Fruit fly (Drosophila melanogaster) Kc167 (cell line): Measurements from ENCODE around the gene CG13813.

Source experiments
- Myc ChIP-seq: fragments of >200 bp; optimal IDR thresholded peaks from 2 replicates; lab custom pipeline; 2017; ENCODE audit warnings: missing external identifiers
- Sin3A ChIP-seq: fragments of >200 bp; optimal IDR thresholded peaks from 2 replicates; lab custom pipeline; 2018; ENCODE audit warnings: missing external identifiers
- h ChIP-seq: fragments of >200 bp; optimal IDR thresholded peaks from 3 replicates; lab custom pipeline; 2018; ENCODE audit warnings: missing external identifiers
- insv ChIP-seq: fragments of >200 bp; optimal IDR thresholded peaks from 3 replicates; lab custom pipeline; 2018; ENCODE audit warnings: missing external identifiers
- psq ChIP-seq: fragments of >200 bp; optimal IDR thresholded peaks from 2 replicates; lab custom pipeline; 2017; ENCODE audit warnings: missing external identifiers
- ttk ChIP-seq: sonication (Bioruptor generic); optimal IDR thresholded peaks from 2 replicates; lab custom pipeline; 2017; ENCODE audit warnings: missing external identifiers

CG13813 gene

dm6 chr3L:20209092-20209491 is 22.4 kb upstream of the CG13813 start:
- TF ChIP-seq Sin3A (lab: Kevin White, UChicago) (no peak), insv (lab: Kevin White, UChicago) (no peak), Myc (lab: Kevin White, UChicago) (no peak), ttk (no peak), h (lab: Kevin White, UChicago) (no peak), psq (no peak)

- TF ChIP-seq h (lab: Kevin White, UChicago) (no peak), Sin3A (lab: Kevin White, UChicago) (no peak), psq (no peak), Myc (lab: Kevin White, UChicago) (no peak), insv (lab: Kevin White, UChicago) (no peak), ttk (no peak)
Measured at dm6 chr3L:20209896-20210295, 21.6 kb upstream of the CG13813 start.

DNA sequence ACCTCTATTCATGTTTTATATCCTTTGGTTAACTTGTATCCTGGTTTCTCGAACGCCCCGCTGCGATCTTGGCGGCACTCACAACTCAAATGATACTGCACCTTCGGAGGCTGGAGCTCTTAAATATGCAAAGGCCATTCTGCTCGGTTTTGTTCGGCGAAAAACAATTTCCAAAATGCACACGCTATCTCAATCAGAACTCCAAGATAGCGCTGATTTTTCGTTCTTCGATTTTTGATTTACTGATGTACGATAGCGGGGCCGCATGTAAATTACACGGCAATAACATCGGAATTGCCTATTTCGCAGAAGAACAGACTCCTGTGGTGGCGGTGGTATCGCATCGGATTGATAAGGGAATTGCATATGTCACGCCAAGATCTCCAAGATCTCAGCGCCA is 19.4 kb upstream of the CG13813 start, which contains the start of gene CG7017:
Gene CG7017 (minus strand): TSS at position 101 of the 400 bp plus-strand sequence.
- TF ChIP-seq psq (no peak), Sin3A (lab: Kevin White, UChicago) (no peak), insv (lab: Kevin White, UChicago) (no peak), ttk (no peak), Myc (lab: Kevin White, UChicago) (no peak), h (lab: Kevin White, UChicago) (no peak)

DNA sequence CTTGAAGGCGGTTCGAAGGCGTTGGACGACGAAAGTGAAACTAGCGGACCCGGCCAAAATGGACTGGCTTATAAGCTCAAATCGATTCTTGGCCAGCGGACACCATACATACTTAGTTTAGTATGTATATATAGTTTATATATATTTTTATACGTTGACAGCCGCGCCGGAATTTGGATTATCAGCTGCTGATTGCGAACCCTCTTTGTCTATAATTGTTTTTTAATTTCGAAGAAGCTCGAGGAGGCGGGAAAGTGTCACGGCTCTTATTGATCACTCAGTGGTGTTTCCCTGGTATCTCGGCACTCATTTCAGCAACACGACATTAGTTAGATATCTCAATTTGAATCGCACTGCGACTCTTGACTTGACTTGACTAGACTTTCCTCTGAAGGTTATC is 11.1 kb upstream of the CG13813 start, which contains the start of gene CG6933:
Gene CG6933 (minus strand): TSS at position 47 of the 400 bp plus-strand sequence.
- no peak for TF ChIP-seq Sin3A (lab: Kevin White, UChicago)
- no peak for TF ChIP-seq ttk
- no peak for TF ChIP-seq insv (lab: Kevin White, UChicago)
- no peak for TF ChIP-seq Myc (lab: Kevin White, UChicago)
- no peak for TF ChIP-seq h (lab: Kevin White, UChicago)
- TF ChIP-seq psq: no peak

DNA sequence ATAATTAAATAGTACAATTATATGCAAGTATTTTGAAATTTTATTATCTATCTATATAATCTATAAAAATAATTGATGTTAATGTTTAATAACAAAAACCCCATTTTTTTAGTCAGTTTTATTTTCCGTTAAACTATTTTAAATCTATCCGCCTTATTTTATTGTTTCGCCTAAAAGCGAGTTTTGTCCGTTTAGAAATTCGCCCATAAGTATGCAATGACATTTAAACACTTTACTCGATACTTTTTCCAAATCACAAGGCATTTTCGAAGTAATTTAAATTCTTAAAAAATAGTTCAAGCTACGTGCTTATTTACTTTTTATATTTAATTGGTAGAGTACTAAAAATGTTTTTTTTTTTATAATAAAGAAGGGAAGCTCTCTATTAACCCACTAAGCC is 10.6 kb upstream of the CG13813 start:
- TF ChIP-seq ttk (no peak), Myc (lab: Kevin White, UChicago) (no peak), psq (no peak), insv (lab: Kevin White, UChicago) (no peak), Sin3A (lab: Kevin White, UChicago) (no peak), h (lab: Kevin White, UChicago) (no peak)

dm6 chr3L:20221412-20221864 is 10.0 kb upstream of the CG13813 start, which contains the start of gene CG17145:
Gene CG17145 (plus strand): TSS chr3L:20221814.
- TF ChIP-seq insv (lab: Kevin White, UChicago) (no peak), h (lab: Kevin White, UChicago) (no peak), Sin3A (lab: Kevin White, UChicago) (no peak), Myc (lab: Kevin White, UChicago) (no peak), ttk (no peak), psq (no peak)

DNA sequence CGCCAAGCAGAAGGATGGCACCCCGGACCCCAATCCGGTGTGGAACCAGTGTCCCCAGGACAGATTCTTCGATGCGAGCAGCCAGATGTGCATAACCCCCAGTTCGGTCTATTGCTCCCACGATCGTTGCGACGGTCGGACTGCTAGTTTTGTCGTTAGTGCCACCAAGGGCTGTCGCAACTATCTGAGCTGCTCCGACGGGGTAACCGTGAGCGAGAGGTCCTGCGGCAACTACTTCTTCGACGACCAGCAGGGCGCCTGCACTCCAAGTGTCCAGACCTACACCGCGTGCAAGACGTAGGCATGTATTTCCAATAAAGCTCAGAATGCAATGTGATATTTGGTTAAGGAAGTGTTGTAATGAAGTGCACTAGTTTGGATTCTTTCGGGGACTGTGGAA is 8.9 kb upstream of the CG13813 start:
- no peak for TF ChIP-seq Sin3A (lab: Kevin White, UChicago)
- TF ChIP-seq Myc (lab: Kevin White, UChicago): no peak
- no peak for TF ChIP-seq ttk
- TF ChIP-seq psq: no peak
- TF ChIP-seq insv (lab: Kevin White, UChicago): no peak
- TF ChIP-seq h (lab: Kevin White, UChicago): no peak

dm6 chr3L:20223398-20223951 is 8.0 kb upstream of the CG13813 start, which contains the start of gene CG17147:
Gene CG17147 (plus strand): TSS chr3L:20223932.
- no peak for TF ChIP-seq h (lab: Kevin White, UChicago)
- no peak for TF ChIP-seq insv (lab: Kevin White, UChicago)
- no peak for TF ChIP-seq Sin3A (lab: Kevin White, UChicago)
- TF ChIP-seq psq: no peak
- no peak for TF ChIP-seq Myc (lab: Kevin White, UChicago)
- no peak for TF ChIP-seq ttk

DNA sequence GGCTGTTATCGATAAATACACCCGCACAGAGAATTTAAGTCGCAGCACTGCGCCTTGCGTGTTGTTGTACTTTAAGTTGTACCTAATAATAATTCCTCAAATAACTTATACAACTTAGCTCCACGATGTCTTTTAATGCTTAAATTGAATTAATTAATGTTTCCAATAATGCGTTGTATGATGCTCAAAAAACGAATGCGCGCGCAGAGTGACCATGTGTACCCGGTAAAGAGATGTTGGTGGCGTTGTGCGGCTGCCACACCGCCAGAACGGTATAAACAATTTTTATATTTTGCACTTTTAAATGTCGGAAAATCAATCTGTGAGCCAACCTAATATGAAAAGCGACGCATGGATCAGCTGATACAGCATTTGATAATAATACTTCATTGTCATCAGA is 5.3 kb upstream of the CG13813 start:
- no peak for TF ChIP-seq psq
- no peak for TF ChIP-seq ttk
- TF ChIP-seq h (lab: Kevin White, UChicago): no peak
- no peak for TF ChIP-seq Sin3A (lab: Kevin White, UChicago)
- TF ChIP-seq Myc (lab: Kevin White, UChicago): no peak
- TF ChIP-seq insv (lab: Kevin White, UChicago): no peak

dm6 chr3L:20230178-20230775 is 1.2 kb upstream of the CG13813 start:
- no peak for TF ChIP-seq Myc (lab: Kevin White, UChicago)
- no peak for TF ChIP-seq psq
- no peak for TF ChIP-seq h (lab: Kevin White, UChicago)
- TF ChIP-seq insv (lab: Kevin White, UChicago): no peak
- TF ChIP-seq ttk: no peak

DNA sequence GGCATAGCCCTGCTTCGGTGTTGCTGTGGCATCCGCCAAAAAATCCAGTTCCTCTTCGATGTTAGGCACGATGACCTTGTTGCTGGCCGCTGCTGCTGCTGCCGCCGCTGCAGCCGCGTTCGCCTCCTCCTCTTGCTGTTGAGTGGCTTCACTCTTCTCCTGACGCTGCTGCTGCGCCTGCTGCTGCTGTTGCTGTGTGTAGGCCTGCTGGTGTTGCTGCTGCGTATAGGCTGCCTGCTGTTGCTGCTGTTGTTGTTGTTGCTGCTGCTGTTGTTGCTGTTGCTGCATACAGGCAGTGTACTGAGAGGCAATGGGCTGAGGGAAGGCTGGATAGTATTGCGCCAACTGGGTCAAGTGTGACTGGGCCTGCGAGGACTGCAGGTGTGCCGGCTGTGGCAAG is 5.7 kb downstream of the CG13813 start:
- TF ChIP-seq Sin3A (lab: Kevin White, UChicago): no peak

dm6 chr3L:20240753-20241152 is 9.3 kb downstream of the CG13813 start, which contains the start of gene Clc:
Gene Clc (plus strand): TSS chr3L:20241053.
- no peak for TF ChIP-seq insv (lab: Kevin White, UChicago)
- no peak for TF ChIP-seq Myc (lab: Kevin White, UChicago)
- TF ChIP-seq h (lab: Kevin White, UChicago): no peak
- no peak for TF ChIP-seq ttk
- no peak for TF ChIP-seq Sin3A (lab: Kevin White, UChicago)
- TF ChIP-seq psq: no peak
